Fruit fly (Drosophila melanogaster) whole organism, embryonic: Measurements from ENCODE around the gene Nepl21.
A peak's percentile ranks its signal among the peaks of the same experiment; 100 is the strongest.

Source experiments
- ATbp ChIP-seq: fragments of 200-800 bp; sonication (Bioruptor generic); optimal IDR thresholded peaks from 2 replicates; lab custom pipeline; 2017; ENCODE audit warnings: missing biosample characterization, mild to moderate bottlenecking, missing genetic modification characterization, missing genetic modification reagents
- Abd-B ChIP-seq: fragments of 200-800 bp; sonication (Bioruptor generic); optimal IDR thresholded peaks from 2 replicates; lab custom pipeline; 2018; ENCODE audit warnings: missing biosample characterization, mild to moderate bottlenecking, missing genetic modification characterization, moderate library complexity
- Asciz ChIP-seq: fragments of 200-800 bp; sonication (Bioruptor generic); optimal IDR thresholded peaks from 2 replicates; lab custom pipeline; 2017; ENCODE audit warnings: missing biosample characterization, mild to moderate bottlenecking, missing genetic modification characterization, missing genetic modification reagents
- CG10431 ChIP-seq: fragments of 200-800 bp; sonication (Bioruptor generic); optimal IDR thresholded peaks from 3 replicates; lab custom pipeline; 2018; ENCODE audit warnings: missing biosample characterization, mild to moderate bottlenecking, missing genetic modification characterization
- CG10979 ChIP-seq: fragments of 200-800 bp; sonication (Bioruptor generic); optimal IDR thresholded peaks from 2 replicates; lab custom pipeline; 2018; ENCODE audit warnings: missing biosample characterization, mild to moderate bottlenecking, missing genetic modification characterization, moderate library complexity
- CG12071 ChIP-seq: fragments of 200-800 bp; sonication (Bioruptor generic); optimal IDR thresholded peaks from 3 replicates; lab custom pipeline; 2018; ENCODE audit warnings: missing biosample characterization, mild to moderate bottlenecking, missing genetic modification characterization
- CG12391 ChIP-seq: fragments of 200-800 bp; sonication (Bioruptor generic); optimal IDR thresholded peaks from 3 replicates; lab custom pipeline; 2018; ENCODE audit warnings: missing biosample characterization, mild to moderate bottlenecking, missing genetic modification characterization, moderate library complexity
- CG12769 ChIP-seq: fragments of 200-800 bp; sonication (Bioruptor generic); optimal IDR thresholded peaks from 2 replicates; lab custom pipeline; 2019; ENCODE audit warnings: missing biosample characterization, mild to moderate bottlenecking, missing genetic modification characterization, moderate library complexity
- CG12942 ChIP-seq: fragments of 200-800 bp; sonication (Bioruptor generic); optimal IDR thresholded peaks from 3 replicates; lab custom pipeline; 2016; ENCODE audit warnings: missing biosample characterization, missing genetic modification characterization
- CG14710 ChIP-seq: fragments of 200-800 bp; sonication (Bioruptor generic); optimal IDR thresholded peaks from 3 replicates; lab custom pipeline; 2019; ENCODE audit warnings: missing biosample characterization, mild to moderate bottlenecking, missing genetic modification characterization, moderate library complexity
- CG15073 ChIP-seq: fragments of 200-800 bp; sonication (Bioruptor generic); optimal IDR thresholded peaks from 2 replicates; lab custom pipeline; 2016; ENCODE audit warnings: missing biosample characterization, missing genetic modification characterization
- CG15601 ChIP-seq: fragments of 200-800 bp; sonication (Bioruptor generic); optimal IDR thresholded peaks from 3 replicates; lab custom pipeline; 2019; ENCODE audit warnings: missing biosample characterization, mild to moderate bottlenecking, missing genetic modification characterization, moderate library complexity
- CG17568 ChIP-seq: fragments of 200-800 bp; sonication (Bioruptor generic); optimal IDR thresholded peaks from 2 replicates; lab custom pipeline; 2018; ENCODE audit warnings: missing biosample characterization, mild to moderate bottlenecking, missing genetic modification characterization, moderate library complexity
- CG2116 ChIP-seq: fragments of 200-800 bp; sonication (Bioruptor generic); optimal IDR thresholded peaks from 3 replicates; lab custom pipeline; 2018; ENCODE audit warnings: missing biosample characterization, mild to moderate bottlenecking, missing genetic modification characterization
- CG2120 ChIP-seq: fragments of 200-800 bp; sonication (Bioruptor generic); optimal IDR thresholded peaks from 3 replicates; lab custom pipeline; 2016; ENCODE audit warnings: missing biosample characterization, missing genetic modification characterization
- CG2678 ChIP-seq: fragments of 200-800 bp; sonication (Bioruptor generic); optimal IDR thresholded peaks from 3 replicates; lab custom pipeline; 2019; ENCODE audit warnings: missing biosample characterization, mild to moderate bottlenecking, missing genetic modification characterization, moderate library complexity
- CG4424 ChIP-seq: fragments of 200-800 bp; sonication (Bioruptor generic); optimal IDR thresholded peaks from 3 replicates; lab custom pipeline; 2016; ENCODE audit warnings: missing biosample characterization, missing genetic modification characterization
- CG8281 ChIP-seq: fragments of 200-800 bp; sonication (Bioruptor generic); optimal IDR thresholded peaks from 2 replicates; lab custom pipeline; 2018; ENCODE audit warnings: missing biosample characterization, mild to moderate bottlenecking, missing genetic modification characterization, moderate library complexity
- CoRest ChIP-seq: fragments of 200-800 bp; sonication (Bioruptor generic); optimal IDR thresholded peaks from 3 replicates; lab custom pipeline; 2018; ENCODE audit warnings: missing biosample characterization, mild to moderate bottlenecking, missing genetic modification characterization, moderate library complexity
- D19B ChIP-seq: fragments of 200-800 bp; sonication (Bioruptor generic); optimal IDR thresholded peaks from 2 replicates; lab custom pipeline; 2017; ENCODE audit warnings: missing biosample characterization, mild to moderate bottlenecking, missing genetic modification characterization
- Drgx ChIP-seq: fragments of 200-800 bp; sonication (Bioruptor generic); IDR thresholded peaks from 2 replicates; pipeline ENCODE4 v1.3.6; 2022; ENCODE audit warnings: missing biosample characterization, missing genetic modification characterization
- Hr3 ChIP-seq: fragments of 200-800 bp; sonication (Bioruptor generic); optimal IDR thresholded peaks from 3 replicates; lab custom pipeline; 2016; ENCODE audit warnings: missing biosample characterization, missing genetic modification characterization
- Hsf ChIP-seq: fragments of 200-800 bp; sonication (Bioruptor generic); optimal IDR thresholded peaks from 3 replicates; lab custom pipeline; 2016; ENCODE audit warnings: missing biosample characterization, missing genetic modification characterization
- MBD-R2 ChIP-seq: fragments of 200-800 bp; sonication (Bioruptor generic); IDR thresholded peaks from 2 replicates; pipeline ENCODE4 v1.3.6; 2022; ENCODE audit warnings: missing biosample characterization, missing genetic modification characterization
- Med ChIP-seq: fragments of 200-800 bp; sonication (Bioruptor generic); peaks from one replicate; lab custom pipeline; 2016; ENCODE audit warnings: missing biosample characterization, missing genetic modification characterization, mild to moderate bottlenecking, inconsistent platforms, moderate library complexity
- Mrtf ChIP-seq: fragments of 200-800 bp; sonication (Bioruptor generic); IDR thresholded peaks from 3 replicates; pipeline ENCODE4 v1.3.6; 2022; ENCODE audit warnings: missing biosample characterization, missing genetic modification characterization
- Scr ChIP-seq: fragments of 200-800 bp; sonication (Bioruptor generic); IDR thresholded peaks from 2 replicates; pipeline ENCODE4 v1.3.6; 2022; ENCODE audit warnings: missing biosample characterization, missing genetic modification characterization; ENCODE audit not compliant: partially characterized antibody
- Stat92E ChIP-seq, 3 experiments: fragments of >200 bp in 2 of 3; fragments of 200-800 bp in 1 of 3; sonication (Bioruptor generic) in 1 of 3; optimal IDR thresholded peaks; 2 replicates each; lab custom pipeline; 2017 to 2019; ENCODE audit warnings: missing biosample characterization in 3 of 3, missing genetic modification characterization in 3 of 3, mild to moderate bottlenecking in 1 of 3, moderate library complexity in 1 of 3
- ash1 ChIP-seq: fragments of 200-800 bp; sonication (Bioruptor generic); optimal IDR thresholded peaks from 2 replicates; lab custom pipeline; 2018; ENCODE audit warnings: missing biosample characterization, mild to moderate bottlenecking, missing genetic modification characterization
- bsh ChIP-seq, 2 experiments: fragments of 200-800 bp; sonication (Bioruptor generic); optimal IDR thresholded peaks; 2 replicates each; lab custom pipeline; 2017 to 2018; ENCODE audit warnings: mild to moderate bottlenecking in 2 of 2, missing biosample characterization in 2 of 2, missing genetic modification characterization in 2 of 2, moderate library complexity in 1 of 2
- crol ChIP-seq: fragments of 200-800 bp; sonication (Bioruptor generic); IDR thresholded peaks from 2 replicates; pipeline ENCODE4 v1.3.6; 2022; ENCODE audit warnings: missing biosample characterization, missing genetic modification characterization
- emc ChIP-seq: fragments of 200-800 bp; sonication (Bioruptor generic); optimal IDR thresholded peaks from 2 replicates; lab custom pipeline; 2016; ENCODE audit warnings: missing biosample characterization, missing genetic modification characterization
- ftz-f1 ChIP-seq: fragments of 200-800 bp; sonication (Bioruptor generic); optimal IDR thresholded peaks from 2 replicates; lab custom pipeline; 2016; ENCODE audit warnings: missing biosample characterization, missing genetic modification characterization
- nerfin-1 ChIP-seq: fragments of 200-800 bp; sonication (Bioruptor generic); optimal IDR thresholded peaks from 3 replicates; lab custom pipeline; 2019; ENCODE audit warnings: missing biosample characterization, mild to moderate bottlenecking, missing genetic modification characterization, moderate library complexity
- pfk ChIP-seq: fragments of 200-800 bp; sonication (Bioruptor generic); optimal IDR thresholded peaks from 2 replicates; lab custom pipeline; 2018; ENCODE audit warnings: missing biosample characterization, mild to moderate bottlenecking, missing genetic modification characterization, moderate library complexity
- run ChIP-seq: fragments of 200-800 bp; sonication (Bioruptor generic); optimal IDR thresholded peaks from 3 replicates; lab custom pipeline; 2018; ENCODE audit warnings: missing biosample characterization, mild to moderate bottlenecking, missing genetic modification characterization
- sens ChIP-seq: fragments of 200-800 bp; sonication (Bioruptor generic); peaks from one replicate; lab custom pipeline; 2016; ENCODE audit warnings: missing biosample characterization, missing genetic modification characterization
- sr ChIP-seq: fragments of 200-800 bp; sonication (Bioruptor generic); IDR thresholded peaks from 3 replicates; pipeline ENCODE4 v1.3.6; 2022; ENCODE audit warnings: missing biosample characterization, missing genetic modification characterization
- stc ChIP-seq: fragments of 200-800 bp; sonication (Bioruptor generic); IDR thresholded peaks from 2 replicates; pipeline ENCODE4 v1.3.6; 2022; ENCODE audit warnings: missing biosample characterization, missing genetic modification characterization
- tio ChIP-seq: fragments of 200-800 bp; sonication (Bioruptor generic); optimal IDR thresholded peaks from 2 replicates; lab custom pipeline; 2017; ENCODE audit warnings: missing biosample characterization, missing genetic modification characterization, inconsistent platforms
- trem ChIP-seq: fragments of 200-800 bp; optimal IDR thresholded peaks from 3 replicates; lab custom pipeline; 2019; ENCODE audit warnings: missing biosample characterization, mild to moderate bottlenecking, missing genetic modification characterization, moderate library complexity
- zf30C ChIP-seq: fragments of 200-800 bp; sonication (Bioruptor generic); optimal IDR thresholded peaks from 3 replicates; lab custom pipeline; 2018; ENCODE audit warnings: missing biosample characterization, mild to moderate bottlenecking, missing genetic modification characterization

Nepl21 gene

dm6 chr3R:28851966-28852377 is 31.5 kb upstream of the Nepl21 start (continued):
- TF ChIP-seq bsh (GFP tag; optimal IDR thresholded peaks at IDR 0.05; lab: Kevin White, UChicago) (peak in 1 of 2 experiments; percentile 40), Mrtf (GFP tag; lab: Robert Waterston, UW) (no peak), tio (peak; percentile 5), MBD-R2 (GFP tag; lab: Robert Waterston, UW) (no peak), crol (GFP tag; lab: Robert Waterston, UW) (no peak), CG12071 (GFP tag; lab: Kevin White, UChicago) (no peak), nerfin-1 (tag; lab: Kevin White, UChicago) (no peak), Scr (GFP tag; lab: Robert Waterston, UW) (no peak), CoRest (tag; lab: Kevin White, UChicago) (peak; percentile 33), stc (no peak), CG12769 (no peak), pfk (no peak), CG10979 (peak; percentile 41), Drgx (GFP tag; lab: Robert Waterston, UW) (peak; percentile 13; the same call in 1 of the 2 replicates), CG4424 (GFP tag; lab: Kevin White, UChicago) (peak; percentile 8), ftz-f1 (GFP tag; lab: Kevin White, UChicago) (no peak), CG2120 (GFP tag; lab: Kevin White, UChicago) (no peak), Abd-B (GFP tag; lab: Kevin White, UChicago) (no peak), zf30C (GFP tag; lab: Kevin White, UChicago) (peak; percentile 37), ash1 (GFP tag; lab: Kevin White, UChicago) (no peak), Asciz (GFP tag; lab: Kevin White, UChicago) (no peak), CG15073 (GFP tag; lab: Kevin White, UChicago) (no peak), CG12942 (no peak), trem (tag; lab: Kevin White, UChicago) (no peak), CG2678 (tag; lab: Kevin White, UChicago) (peak; percentile 17), CG12391 (tag; lab: Kevin White, UChicago) (peak; percentile 38), emc (GFP tag; lab: Kevin White, UChicago) (no peak), Hsf (GFP tag; lab: Kevin White, UChicago) (peak; percentile 4)

- peak in 1 of 3 experiments; percentile 76 for TF ChIP-seq Stat92E (GFP tag; optimal IDR thresholded peaks at IDR 0.05; lab: Kevin White, UChicago)
- peak; percentile 33 for TF ChIP-seq CG15601 (tag; lab: Kevin White, UChicago)
- TF ChIP-seq D19B (GFP tag; lab: Kevin White, UChicago): no peak
- peak; percentile 3 for TF ChIP-seq CG10431
- peak; percentile 37 for TF ChIP-seq Med
- TF ChIP-seq CG17568 (GFP tag; lab: Kevin White, UChicago): peak; percentile 31
- TF ChIP-seq CG2116 (GFP tag; lab: Kevin White, UChicago): no peak
- TF ChIP-seq CG14710 (tag; lab: Kevin White, UChicago): peak; percentile 5
- no peak for TF ChIP-seq Hr3
- peak; percentile 76 for TF ChIP-seq sens (GFP tag; lab: Kevin White, UChicago)
- TF ChIP-seq run (tag; lab: Kevin White, UChicago): peak; percentile 2
- peak; percentile 44 for TF ChIP-seq CG8281 (tag; lab: Kevin White, UChicago)
- 0 out of 3 replicates have a peak, but pooled peaks have one; percentile 8 for TF ChIP-seq sr (GFP tag; lab: Robert Waterston, UW)
- peak in 1 of 2 experiments; percentile 7 for TF ChIP-seq bsh (GFP tag; optimal IDR thresholded peaks at IDR 0.05; lab: Kevin White, UChicago)
- peak; percentile 25 for TF ChIP-seq ATbp (GFP tag; lab: Kevin White, UChicago)
- TF ChIP-seq, all 482 proteins: peak for 12
Observed at dm6 chr3R:28856140-28856539, 27.4 kb upstream of the Nepl21 start.
